Fruit fly (Drosophila melanogaster) whole organism, embryonic: ENCODE data around the gene CG13605.
A peak's percentile ranks its signal among the peaks of the same experiment; 100 is the strongest.

Experiments
- Adf1 ChIP-seq: fragments of 200-800 bp; sonication (Bioruptor generic); IDR thresholded peaks from 2 replicates; pipeline ENCODE4 v1.3.6; 2022; ENCODE audit warnings: missing biosample characterization, missing genetic modification characterization
- B-H2 ChIP-seq: fragments of 200-800 bp; sonication (Bioruptor generic); optimal IDR thresholded peaks from 2 replicates; lab custom pipeline; 2018; ENCODE audit warnings: missing biosample characterization, mild to moderate bottlenecking, missing genetic modification characterization
- CG10431 ChIP-seq: fragments of 200-800 bp; sonication (Bioruptor generic); optimal IDR thresholded peaks from 3 replicates; lab custom pipeline; 2018; ENCODE audit warnings: missing biosample characterization, mild to moderate bottlenecking, missing genetic modification characterization
- CG12236 ChIP-seq: fragments of 200-800 bp; sonication (Bioruptor generic); optimal IDR thresholded peaks from 2 replicates; lab custom pipeline; 2016; ENCODE audit warnings: missing biosample characterization, missing genetic modification characterization
- CG1233 ChIP-seq: fragments of 200-800 bp; sonication (Bioruptor generic); optimal IDR thresholded peaks from 4 replicates; lab custom pipeline; 2018; ENCODE audit warnings: missing biosample characterization, mild to moderate bottlenecking, missing genetic modification characterization
- CG12659 ChIP-seq: fragments of 200-800 bp; sonication (Bioruptor generic); optimal IDR thresholded peaks from 3 replicates; lab custom pipeline; 2017; ENCODE audit warnings: mild to moderate bottlenecking, missing biosample characterization, missing genetic modification reagents, missing genetic modification characterization
- CG13775 ChIP-seq: fragments of 200-800 bp; sonication (Bioruptor generic); optimal IDR thresholded peaks from 3 replicates; lab custom pipeline; 2017; ENCODE audit warnings: missing biosample characterization, mild to moderate bottlenecking, missing genetic modification characterization
- CG15696 ChIP-seq: fragments of 200-800 bp; sonication (Bioruptor generic); optimal IDR thresholded peaks from 2 replicates; lab custom pipeline; 2019; ENCODE audit warnings: missing biosample characterization, mild to moderate bottlenecking, missing genetic modification characterization, moderate library complexity
- CG1603 ChIP-seq: fragments of 200-800 bp; sonication (Bioruptor generic); optimal IDR thresholded peaks from 2 replicates; lab custom pipeline; 2019; ENCODE audit warnings: missing biosample characterization, mild to moderate bottlenecking, missing genetic modification characterization, moderate library complexity
- CG18476 ChIP-seq: fragments of 200-800 bp; sonication (Bioruptor generic); optimal IDR thresholded peaks from 2 replicates; lab custom pipeline; 2016; ENCODE audit warnings: missing biosample characterization, mild to moderate bottlenecking, missing genetic modification characterization
- CG2202 ChIP-seq: fragments of 200-800 bp; sonication (Bioruptor generic); optimal IDR thresholded peaks from 2 replicates; lab custom pipeline; 2018; ENCODE audit warnings: missing biosample characterization, mild to moderate bottlenecking, missing genetic modification characterization
- CG2678 ChIP-seq: fragments of 200-800 bp; sonication (Bioruptor generic); optimal IDR thresholded peaks from 3 replicates; lab custom pipeline; 2019; ENCODE audit warnings: missing biosample characterization, mild to moderate bottlenecking, missing genetic modification characterization, moderate library complexity
- CG31365 ChIP-seq: fragments of 200-800 bp; sonication (Bioruptor generic); optimal IDR thresholded peaks from 2 replicates; lab custom pipeline; 2018; ENCODE audit warnings: missing biosample characterization, mild to moderate bottlenecking, missing genetic modification characterization
- CG3281 ChIP-seq: fragments of 200-800 bp; sonication (Bioruptor generic); optimal IDR thresholded peaks from 3 replicates; lab custom pipeline; 2017; ENCODE audit warnings: missing biosample characterization, mild to moderate bottlenecking, missing genetic modification characterization
- CG33557 ChIP-seq: fragments of 200-800 bp; sonication (Bioruptor generic); optimal IDR thresholded peaks from 2 replicates; lab custom pipeline; 2019; ENCODE audit warnings: missing biosample characterization, mild to moderate bottlenecking, missing genetic modification characterization, moderate library complexity
- CG5245 ChIP-seq: fragments of 200-800 bp; sonication (Bioruptor generic); optimal IDR thresholded peaks from 3 replicates; lab custom pipeline; 2016; ENCODE audit warnings: missing biosample characterization, missing genetic modification characterization
- CG6765 ChIP-seq: fragments of 200-800 bp; sonication (Bioruptor generic); optimal IDR thresholded peaks from 3 replicates; lab custom pipeline; 2017; ENCODE audit warnings: missing biosample characterization, mild to moderate bottlenecking, missing genetic modification characterization
- CG7357 ChIP-seq: fragments of 200-800 bp; sonication (Bioruptor generic); IDR thresholded peaks from 3 replicates; pipeline ENCODE4 v1.3.6; 2022; ENCODE audit warnings: missing biosample characterization, missing genetic modification characterization
- Dip3 ChIP-seq: fragments of 200-800 bp; sonication (Bioruptor generic); optimal IDR thresholded peaks from 3 replicates; lab custom pipeline; 2016; ENCODE audit warnings: missing biosample characterization, missing genetic modification characterization
- Doc3 ChIP-seq: fragments of 200-800 bp; sonication (Bioruptor generic); IDR thresholded peaks from 3 replicates; pipeline ENCODE4 v1.3.6; 2022; ENCODE audit warnings: missing biosample characterization, missing genetic modification characterization; ENCODE audit not compliant: partially characterized antibody
- Elba2 ChIP-seq: fragments of 200-800 bp; sonication (Bioruptor generic); optimal IDR thresholded peaks from 3 replicates; lab custom pipeline; 2016; ENCODE audit warnings: missing biosample characterization, missing genetic modification characterization
- Ets97D ChIP-seq: fragments of 200-800 bp; sonication (Bioruptor generic); optimal IDR thresholded peaks from 3 replicates; lab custom pipeline; 2016; ENCODE audit warnings: missing biosample characterization, missing genetic modification characterization
- Fer2 ChIP-seq: fragments of 200-800 bp; sonication (Bioruptor generic); optimal IDR thresholded peaks from 2 replicates; lab custom pipeline; 2018; ENCODE audit warnings: missing biosample characterization, mild to moderate bottlenecking, missing genetic modification characterization, moderate library complexity
- Fer3 ChIP-seq: fragments of 200-800 bp; sonication (Bioruptor generic); optimal IDR thresholded peaks from 2 replicates; lab custom pipeline; 2018; ENCODE audit warnings: missing biosample characterization, mild to moderate bottlenecking, missing genetic modification characterization, moderate library complexity
- Lpt ChIP-seq: fragments of >200 bp; optimal IDR thresholded peaks from 2 replicates; lab custom pipeline; 2018; ENCODE audit warnings: missing biosample characterization, missing genetic modification characterization
- NC2β ChIP-seq: fragments of 200-800 bp; sonication (Bioruptor generic); optimal IDR thresholded peaks from 2 replicates; lab custom pipeline; 2016; ENCODE audit warnings: missing biosample characterization, missing genetic modification characterization
- Ravus ChIP-seq: fragments of 200-800 bp; sonication (Bioruptor generic); IDR thresholded peaks from 2 replicates; pipeline ENCODE4 v1.3.6; 2022; ENCODE audit warnings: missing biosample characterization, missing genetic modification characterization
- Rfx ChIP-seq: fragments of 200-800 bp; sonication (Bioruptor generic); IDR thresholded peaks from 2 replicates; pipeline ENCODE4 v1.3.6; 2022; ENCODE audit warnings: missing biosample characterization, missing genetic modification characterization
- Sin3A ChIP-seq: fragments of >200 bp; optimal IDR thresholded peaks from 2 replicates; lab custom pipeline; 2018
- bbx ChIP-seq: fragments of 200-800 bp; sonication (Bioruptor generic); IDR thresholded peaks from 2 replicates; pipeline ENCODE4 v1.3.6; 2022; ENCODE audit warnings: missing biosample characterization, missing genetic modification characterization; ENCODE audit not compliant: partially characterized antibody
- chif ChIP-seq, 2 experiments: fragments of 200-800 bp; sonication (Bioruptor generic); optimal IDR thresholded peaks; 3 replicates each; lab custom pipeline; 2016; ENCODE audit warnings: missing biosample characterization in 2 of 2, missing genetic modification characterization in 2 of 2
- chinmo ChIP-seq: fragments of 200-800 bp; sonication (Bioruptor generic); IDR thresholded peaks from 4 replicates; pipeline ENCODE4 v1.3.6; 2022; ENCODE audit warnings: missing biosample characterization, missing genetic modification characterization; ENCODE audit not compliant: partially characterized antibody
- emc ChIP-seq: fragments of 200-800 bp; sonication (Bioruptor generic); optimal IDR thresholded peaks from 2 replicates; lab custom pipeline; 2016; ENCODE audit warnings: missing biosample characterization, missing genetic modification characterization
- gce ChIP-seq: fragments of 200-800 bp; sonication (Bioruptor generic); IDR thresholded peaks from 3 replicates; pipeline ENCODE4 v1.3.6; 2022; ENCODE audit warnings: missing biosample characterization, missing genetic modification characterization
- grau ChIP-seq: fragments of 200-800 bp; optimal IDR thresholded peaks from 3 replicates; lab custom pipeline; 2019; ENCODE audit warnings: missing biosample characterization, mild to moderate bottlenecking, missing genetic modification characterization, moderate library complexity
- h ChIP-seq: fragments of >200 bp; optimal IDR thresholded peaks from 2 replicates; lab custom pipeline; 2017
- inv ChIP-seq: fragments of 200-800 bp; sonication (Bioruptor generic); IDR thresholded peaks from 2 replicates; pipeline ENCODE4 v1.3.6; 2022; ENCODE audit warnings: missing biosample characterization, missing genetic modification characterization; ENCODE audit not compliant: partially characterized antibody
- jumu ChIP-seq: fragments of 200-800 bp; sonication (Bioruptor generic); optimal IDR thresholded peaks from 3 replicates; lab custom pipeline; 2016; ENCODE audit warnings: missing biosample characterization, missing genetic modification characterization
- klu ChIP-seq: fragments of 200-800 bp; sonication (Bioruptor generic); IDR thresholded peaks from 2 replicates; pipeline ENCODE4 v1.3.6; 2022; ENCODE audit warnings: missing biosample characterization, missing genetic modification characterization
- maf-S ChIP-seq: fragments of 200-800 bp; sonication (Bioruptor generic); optimal IDR thresholded peaks from 2 replicates; lab custom pipeline; 2016; ENCODE audit warnings: missing biosample characterization, missing genetic modification characterization
- org-1 ChIP-seq: fragments of 200-800 bp; sonication (Bioruptor generic); optimal IDR thresholded peaks from 2 replicates; lab custom pipeline; 2017; ENCODE audit warnings: missing biosample characterization, missing genetic modification characterization
- pum ChIP-seq: fragments of 200-800 bp; sonication (Bioruptor generic); optimal IDR thresholded peaks from 2 replicates; lab custom pipeline; 2016; ENCODE audit warnings: missing biosample characterization, missing genetic modification characterization
- rib ChIP-seq: fragments of 200-800 bp; sonication (Bioruptor generic); IDR thresholded peaks from 2 replicates; pipeline ENCODE4 v1.3.6; 2022; ENCODE audit warnings: missing biosample characterization, missing genetic modification characterization
- sc ChIP-seq, 3 experiments: fragments of >200 bp in 2 of 3; fragments of 200-800 bp in 1 of 3; sonication (Bioruptor generic) in 1 of 3; optimal IDR thresholded peaks; 2 replicates in 2 of 3; 3 replicates in 1 of 3; lab custom pipeline; 2017; ENCODE audit warnings: mild to moderate bottlenecking in 1 of 3, missing biosample characterization in 1 of 3, missing genetic modification characterization in 1 of 3, missing genetic modification reagents in 1 of 3
- sd ChIP-seq: fragments of 200-800 bp; sonication (Bioruptor generic); optimal IDR thresholded peaks from 3 replicates; lab custom pipeline; 2018; ENCODE audit warnings: missing biosample characterization, mild to moderate bottlenecking, missing genetic modification characterization, moderate library complexity
- sim ChIP-seq: fragments of 200-800 bp; sonication (Bioruptor generic); IDR thresholded peaks from 2 replicates; pipeline ENCODE4 v1.3.6; 2022; ENCODE audit warnings: missing biosample characterization, missing genetic modification characterization
- sima ChIP-seq: fragments of 200-800 bp; sonication (Bioruptor generic); optimal IDR thresholded peaks from 2 replicates; lab custom pipeline; 2016; ENCODE audit warnings: missing biosample characterization, missing genetic modification characterization
- tna ChIP-seq: fragments of 200-800 bp; sonication (Bioruptor generic); IDR thresholded peaks from 2 replicates; pipeline ENCODE4 v1.3.6; 2022; ENCODE audit warnings: missing biosample characterization, missing genetic modification characterization; ENCODE audit not compliant: partially characterized antibody
- wek ChIP-seq: fragments of 200-800 bp; sonication (Bioruptor generic); optimal IDR thresholded peaks from 3 replicates; lab custom pipeline; 2018; ENCODE audit warnings: missing biosample characterization, mild to moderate bottlenecking, missing genetic modification characterization, moderate library complexity
- zf30C ChIP-seq: fragments of 200-800 bp; sonication (Bioruptor generic); optimal IDR thresholded peaks from 3 replicates; lab custom pipeline; 2018; ENCODE audit warnings: missing biosample characterization, mild to moderate bottlenecking, missing genetic modification characterization

The CG13605 gene

dm6 chr3R:24141013-24141592, 28.9 kb upstream of the CG13605 start, which contains the start of gene Kal1 (continued):
- peak; percentile 88 for TF ChIP-seq CG1603 (tag; lab: Kevin White, UChicago)
- peak; percentile 95 for TF ChIP-seq sim
- peak; percentile 92 for TF ChIP-seq grau (tag; lab: Kevin White, UChicago)
- peak; percentile 39 for TF ChIP-seq Adf1 (GFP tag; lab: Robert Waterston, UW)
- peak; percentile 74 for TF ChIP-seq CG6765 (GFP tag; lab: Kevin White, UChicago)
- TF ChIP-seq Fer3 (tag; lab: Kevin White, UChicago): peak; percentile 88
- no peak for TF ChIP-seq Ets97D (GFP tag; lab: Kevin White, UChicago)
- TF ChIP-seq CG12236: no peak
- TF ChIP-seq sc (optimal IDR thresholded peaks at IDR 0.05; lab: Kevin White, UChicago): no peak
- TF ChIP-seq sc (GFP tag; optimal IDR thresholded peaks at IDR 0.05; lab: Kevin White, UChicago): peak; percentile 93
- TF ChIP-seq CG1233 (GFP tag; lab: Kevin White, UChicago): peak; percentile 83
- no peak for TF ChIP-seq Elba2 (GFP tag; lab: Kevin White, UChicago)
- no peak for TF ChIP-seq Dip3 (GFP tag; lab: Kevin White, UChicago)
- TF ChIP-seq Lpt: no peak
- TF ChIP-seq CG10431 (GFP tag; lab: Kevin White, UChicago): peak; percentile 87
- no peak for TF ChIP-seq tna (GFP tag; lab: Robert Waterston, UW)
- TF ChIP-seq CG13775: peak; percentile 85
- TF ChIP-seq chif (GFP tag; optimal IDR thresholded peaks at IDR 0.05; lab: Kevin White, UChicago): peak; percentile 6 to 9
- peak; percentile 72 for TF ChIP-seq CG31365 (tag; lab: Kevin White, UChicago)
- TF ChIP-seq CG18476 (GFP tag; lab: Kevin White, UChicago): peak; percentile 65
- TF ChIP-seq pum (GFP tag; lab: Kevin White, UChicago): peak; percentile 34
- TF ChIP-seq Doc3 (GFP tag; lab: Robert Waterston, UW): no peak
- 0 out of 4 replicates have a peak, but pooled peaks have one; percentile 44 for TF ChIP-seq chinmo (GFP tag; lab: Robert Waterston, UW)
- TF ChIP-seq CG15696: peak; percentile 53
- peak; percentile 92 for TF ChIP-seq CG12659 (GFP tag; lab: Kevin White, UChicago)
- TF ChIP-seq gce: peak; percentile 86
- no peak for TF ChIP-seq maf-S (GFP tag; lab: Kevin White, UChicago)
- TF ChIP-seq rib (GFP tag; lab: Robert Waterston, UW): 0 out of 2 replicates have a peak, but pooled peaks have one; percentile 44
- TF ChIP-seq CG5245 (GFP tag; lab: Kevin White, UChicago): peak; percentile 85
- no peak for TF ChIP-seq jumu (GFP tag; lab: Kevin White, UChicago)
- no peak for TF ChIP-seq zf30C (GFP tag; lab: Kevin White, UChicago)
- peak; percentile 67; the same call in 1 of the 2 replicates for TF ChIP-seq Ravus (GFP tag; lab: Robert Waterston, UW)
- peak; percentile 76 for TF ChIP-seq CG7357
- peak; percentile 49 for TF ChIP-seq Fer2 (tag; lab: Kevin White, UChicago)
- TF ChIP-seq klu (GFP tag; lab: Robert Waterston, UW): peak; percentile 49
- no peak for TF ChIP-seq NC2β (GFP tag; lab: Kevin White, UChicago)
- TF ChIP-seq emc: no peak
- peak; percentile 92 for TF ChIP-seq CG2678 (tag; lab: Kevin White, UChicago)
- no peak for TF ChIP-seq sima (GFP tag; lab: Kevin White, UChicago)
- peak; percentile 90 for TF ChIP-seq org-1 (GFP tag; lab: Kevin White, UChicago)
- peak; percentile 86 for TF ChIP-seq CG33557
- TF ChIP-seq wek (GFP tag; lab: Kevin White, UChicago): peak; percentile 72
- peak; percentile 85 for TF ChIP-seq CG3281 (GFP tag; lab: Kevin White, UChicago)
- TF ChIP-seq CG2202 (tag; lab: Kevin White, UChicago): peak; percentile 94
- no peak for TF ChIP-seq inv
- no peak for TF ChIP-seq Sin3A (lab: Kevin White, UChicago)
- TF ChIP-seq bbx: no peak
- no peak for TF ChIP-seq B-H2 (GFP tag; lab: Kevin White, UChicago)
- TF ChIP-seq sd (tag; lab: Kevin White, UChicago): peak; percentile 51
- no peak for TF ChIP-seq h
- TF ChIP-seq Rfx (GFP tag; lab: Robert Waterston, UW): peak; percentile 80
